Fruit fly (Drosophila melanogaster) whole organism, embryonic: ENCODE results near the gene Cdk1.

Source experiments
- B-H2 ChIP-seq: fragments of 200-800 bp; sonication (Bioruptor generic); optimal IDR thresholded peaks from 2 replicates; lab custom pipeline; 2018; ENCODE audit warnings: missing biosample characterization, mild to moderate bottlenecking, missing genetic modification characterization
- Blimp-1 ChIP-seq: fragments of 200-800 bp; sonication (Bioruptor generic); optimal IDR thresholded peaks from 3 replicates; lab custom pipeline; 2018; ENCODE audit warnings: missing biosample characterization, missing genetic modification characterization, mild to moderate bottlenecking, moderate library complexity, missing genetic modification reagents
- Bteb2 ChIP-seq: fragments of 200-800 bp; sonication (Bioruptor generic); optimal IDR thresholded peaks from 2 replicates; lab custom pipeline; 2016; ENCODE audit warnings: missing biosample characterization, missing genetic modification characterization
- CG1024 ChIP-seq: fragments of 200-800 bp; sonication (Bioruptor generic); IDR thresholded peaks from 2 replicates; pipeline ENCODE4 v1.3.6; 2022; ENCODE audit warnings: missing biosample characterization, missing genetic modification characterization
- CG10565 ChIP-seq: fragments of 200-800 bp; sonication (Bioruptor generic); optimal IDR thresholded peaks from 3 replicates; lab custom pipeline; 2016; ENCODE audit warnings: missing biosample characterization, mild to moderate bottlenecking, missing genetic modification characterization
- CG11560 ChIP-seq: fragments of 200-800 bp; sonication (Bioruptor generic); IDR thresholded peaks from 3 replicates; pipeline ENCODE4 v1.3.6; 2022; ENCODE audit warnings: missing biosample characterization, missing genetic modification characterization
- CG11723 ChIP-seq: fragments of 200-800 bp; sonication (Bioruptor generic); optimal IDR thresholded peaks from 2 replicates; lab custom pipeline; 2017; ENCODE audit warnings: missing biosample characterization, mild to moderate bottlenecking, missing genetic modification characterization
- CG12071 ChIP-seq: fragments of 200-800 bp; sonication (Bioruptor generic); optimal IDR thresholded peaks from 3 replicates; lab custom pipeline; 2018; ENCODE audit warnings: missing biosample characterization, mild to moderate bottlenecking, missing genetic modification characterization
- CG1529 ChIP-seq: fragments of 200-800 bp; sonication (Bioruptor generic); optimal IDR thresholded peaks from 3 replicates; lab custom pipeline; 2018; ENCODE audit warnings: missing biosample characterization, missing genetic modification characterization
- CG16863 ChIP-seq: fragments of 200-800 bp; sonication (Bioruptor generic); optimal IDR thresholded peaks from 3 replicates; lab custom pipeline; 2016; ENCODE audit warnings: missing biosample characterization, missing genetic modification characterization
- CG17361 ChIP-seq: fragments of 200-800 bp; sonication (Bioruptor generic); IDR thresholded peaks from 3 replicates; pipeline ENCODE4 v1.3.6; 2022; ENCODE audit warnings: missing biosample characterization, missing genetic modification characterization
- CG18262 ChIP-seq: fragments of 200-800 bp; optimal IDR thresholded peaks from 3 replicates; lab custom pipeline; 2019; ENCODE audit warnings: missing biosample characterization, mild to moderate bottlenecking, missing genetic modification characterization, moderate library complexity
- CG18599 ChIP-seq: fragments of 200-800 bp; sonication (Bioruptor generic); optimal IDR thresholded peaks from 3 replicates; lab custom pipeline; 2017; ENCODE audit warnings: missing biosample characterization, missing genetic modification characterization, mild to moderate bottlenecking, moderate library complexity, missing genetic modification reagents
- CG2116 ChIP-seq: fragments of 200-800 bp; sonication (Bioruptor generic); optimal IDR thresholded peaks from 3 replicates; lab custom pipeline; 2018; ENCODE audit warnings: missing biosample characterization, mild to moderate bottlenecking, missing genetic modification characterization
- CG3163 ChIP-seq: fragments of 200-800 bp; sonication (Bioruptor generic); optimal IDR thresholded peaks from 3 replicates; lab custom pipeline; 2016; ENCODE audit warnings: missing biosample characterization, missing genetic modification characterization
- CG32532 ChIP-seq: fragments of 200-800 bp; sonication (Bioruptor generic); IDR thresholded peaks from 2 replicates; pipeline ENCODE4 v1.3.6; 2022; ENCODE audit warnings: missing biosample characterization, missing genetic modification characterization
- CG33557 ChIP-seq: fragments of 200-800 bp; sonication (Bioruptor generic); optimal IDR thresholded peaks from 2 replicates; lab custom pipeline; 2019; ENCODE audit warnings: missing biosample characterization, mild to moderate bottlenecking, missing genetic modification characterization, moderate library complexity
- CG4424 ChIP-seq: fragments of 200-800 bp; sonication (Bioruptor generic); optimal IDR thresholded peaks from 3 replicates; lab custom pipeline; 2016; ENCODE audit warnings: missing biosample characterization, missing genetic modification characterization
- CG4820 ChIP-seq: fragments of 200-800 bp; sonication (Bioruptor generic); optimal IDR thresholded peaks from 3 replicates; lab custom pipeline; 2016; ENCODE audit warnings: missing biosample characterization, missing genetic modification characterization
- CG4854 ChIP-seq: fragments of 200-800 bp; sonication (Bioruptor generic); optimal IDR thresholded peaks from 2 replicates; lab custom pipeline; 2016; ENCODE audit warnings: missing biosample characterization, missing genetic modification characterization, inconsistent platforms
- CG7357 ChIP-seq: fragments of 200-800 bp; sonication (Bioruptor generic); IDR thresholded peaks from 3 replicates; pipeline ENCODE4 v1.3.6; 2022; ENCODE audit warnings: missing biosample characterization, missing genetic modification characterization
- CG7556 ChIP-seq: fragments of 200-800 bp; sonication (Bioruptor generic); optimal IDR thresholded peaks from 2 replicates; lab custom pipeline; 2017; ENCODE audit warnings: missing biosample characterization, mild to moderate bottlenecking, missing genetic modification characterization
- CG9727 ChIP-seq: fragments of 200-800 bp; sonication (Bioruptor generic); optimal IDR thresholded peaks from 3 replicates; lab custom pipeline; 2017; ENCODE audit warnings: missing biosample characterization, mild to moderate bottlenecking, missing genetic modification characterization
- CG9876 ChIP-seq: fragments of 200-800 bp; sonication (Bioruptor generic); optimal IDR thresholded peaks from 2 replicates; lab custom pipeline; 2016; ENCODE audit warnings: missing biosample characterization, missing genetic modification characterization
- Dbx ChIP-seq: fragments of 200-800 bp; sonication (Bioruptor generic); IDR thresholded peaks from 3 replicates; pipeline ENCODE4 v1.3.6; 2022; ENCODE audit warnings: missing biosample characterization, missing genetic modification characterization
- Dip3 ChIP-seq: fragments of 200-800 bp; sonication (Bioruptor generic); optimal IDR thresholded peaks from 3 replicates; lab custom pipeline; 2016; ENCODE audit warnings: missing biosample characterization, missing genetic modification characterization
- Lpt ChIP-seq: fragments of >200 bp; optimal IDR thresholded peaks from 2 replicates; lab custom pipeline; 2018; ENCODE audit warnings: missing biosample characterization, missing genetic modification characterization
- MTF-1 ChIP-seq: fragments of 200-800 bp; sonication (Bioruptor generic); optimal IDR thresholded peaks from 2 replicates; lab custom pipeline; 2018; ENCODE audit warnings: missing biosample characterization, mild to moderate bottlenecking, missing genetic modification characterization, borderline replicate concordance
- Rfx ChIP-seq: fragments of 200-800 bp; sonication (Bioruptor generic); IDR thresholded peaks from 2 replicates; pipeline ENCODE4 v1.3.6; 2022; ENCODE audit warnings: missing biosample characterization, missing genetic modification characterization
- Scr ChIP-seq: fragments of 200-800 bp; sonication (Bioruptor generic); IDR thresholded peaks from 2 replicates; pipeline ENCODE4 v1.3.6; 2022; ENCODE audit warnings: missing biosample characterization, missing genetic modification characterization; ENCODE audit not compliant: partially characterized antibody
- Stat92E ChIP-seq, 3 experiments: fragments of >200 bp in 2 of 3; fragments of 200-800 bp in 1 of 3; sonication (Bioruptor generic) in 1 of 3; optimal IDR thresholded peaks; 2 replicates each; lab custom pipeline; 2017 to 2019; ENCODE audit warnings: missing biosample characterization in 3 of 3, missing genetic modification characterization in 3 of 3, mild to moderate bottlenecking in 1 of 3, moderate library complexity in 1 of 3
- YL-1 ChIP-seq: fragments of 200-800 bp; sonication (Bioruptor generic); optimal IDR thresholded peaks from 3 replicates; lab custom pipeline; 2017; ENCODE audit warnings: missing biosample characterization, mild to moderate bottlenecking, missing genetic modification characterization
- ash1 ChIP-seq: fragments of 200-800 bp; sonication (Bioruptor generic); optimal IDR thresholded peaks from 2 replicates; lab custom pipeline; 2018; ENCODE audit warnings: missing biosample characterization, mild to moderate bottlenecking, missing genetic modification characterization
- gce ChIP-seq: fragments of 200-800 bp; sonication (Bioruptor generic); IDR thresholded peaks from 3 replicates; pipeline ENCODE4 v1.3.6; 2022; ENCODE audit warnings: missing biosample characterization, missing genetic modification characterization
- gem ChIP-seq: fragments of 200-800 bp; sonication (Bioruptor generic); optimal IDR thresholded peaks from 2 replicates; lab custom pipeline; 2019; ENCODE audit warnings: missing biosample characterization, mild to moderate bottlenecking, missing genetic modification characterization, moderate library complexity
- hb ChIP-seq: fragments of 200-800 bp; sonication (Bioruptor generic); IDR thresholded peaks from 3 replicates; pipeline ENCODE4 v1.3.6; 2022; ENCODE audit warnings: missing biosample characterization, missing genetic modification characterization; ENCODE audit not compliant: partially characterized antibody
- kni ChIP-seq: fragments of 200-800 bp; sonication (Bioruptor generic); optimal IDR thresholded peaks from 3 replicates; lab custom pipeline; 2017; ENCODE audit warnings: mild to moderate bottlenecking, missing biosample characterization, missing genetic modification reagents, missing genetic modification characterization
- knrl ChIP-seq: fragments of 200-800 bp; sonication (Bioruptor generic); IDR thresholded peaks from 3 replicates; pipeline ENCODE4 v1.3.6; 2022; ENCODE audit warnings: missing biosample characterization, missing genetic modification characterization; ENCODE audit not compliant: partially characterized antibody
- lilli ChIP-seq: fragments of 200-800 bp; sonication (Bioruptor generic); optimal IDR thresholded peaks from 3 replicates; lab custom pipeline; 2016; ENCODE audit warnings: missing biosample characterization, missing genetic modification characterization
- lola ChIP-seq, 3 experiments: fragments of >200 bp in 2 of 3; fragments of 200-800 bp in 1 of 3; sonication (Bioruptor generic) in 1 of 3; optimal IDR thresholded peaks; 2 replicates each; lab custom pipeline; 2017 to 2019; ENCODE audit warnings: missing biosample characterization in 3 of 3, missing genetic modification characterization in 3 of 3, mild to moderate bottlenecking in 1 of 3, moderate library complexity in 1 of 3
- maf-S ChIP-seq: fragments of 200-800 bp; sonication (Bioruptor generic); optimal IDR thresholded peaks from 2 replicates; lab custom pipeline; 2016; ENCODE audit warnings: missing biosample characterization, missing genetic modification characterization
- mam ChIP-seq: fragments of 200-800 bp; sonication (Bioruptor generic); optimal IDR thresholded peaks from 3 replicates; lab custom pipeline; 2016; ENCODE audit warnings: missing biosample characterization, missing genetic modification characterization
- nau ChIP-seq: fragments of 200-800 bp; sonication (Bioruptor generic); optimal IDR thresholded peaks from 3 replicates; lab custom pipeline; 2017; ENCODE audit warnings: missing biosample characterization, mild to moderate bottlenecking, missing genetic modification characterization, missing genetic modification reagents
- nmo ChIP-seq: fragments of 200-800 bp; sonication (Bioruptor generic); optimal IDR thresholded peaks from 2 replicates; lab custom pipeline; 2018; ENCODE audit warnings: missing biosample characterization, mild to moderate bottlenecking, missing genetic modification characterization, moderate library complexity
- pho ChIP-seq: fragments of 200-800 bp; sonication (Bioruptor generic); optimal IDR thresholded peaks from 2 replicates; lab custom pipeline; 2016; ENCODE audit warnings: missing biosample characterization, missing genetic modification characterization
- rib ChIP-seq: fragments of 200-800 bp; sonication (Bioruptor generic); IDR thresholded peaks from 2 replicates; pipeline ENCODE4 v1.3.6; 2022; ENCODE audit warnings: missing biosample characterization, missing genetic modification characterization
- ro ChIP-seq: fragments of 200-800 bp; sonication (Bioruptor generic); IDR thresholded peaks from 2 replicates; pipeline ENCODE4 v1.3.6; 2022; ENCODE audit warnings: missing biosample characterization, missing genetic modification characterization

Gene Cdk1

DNA sequence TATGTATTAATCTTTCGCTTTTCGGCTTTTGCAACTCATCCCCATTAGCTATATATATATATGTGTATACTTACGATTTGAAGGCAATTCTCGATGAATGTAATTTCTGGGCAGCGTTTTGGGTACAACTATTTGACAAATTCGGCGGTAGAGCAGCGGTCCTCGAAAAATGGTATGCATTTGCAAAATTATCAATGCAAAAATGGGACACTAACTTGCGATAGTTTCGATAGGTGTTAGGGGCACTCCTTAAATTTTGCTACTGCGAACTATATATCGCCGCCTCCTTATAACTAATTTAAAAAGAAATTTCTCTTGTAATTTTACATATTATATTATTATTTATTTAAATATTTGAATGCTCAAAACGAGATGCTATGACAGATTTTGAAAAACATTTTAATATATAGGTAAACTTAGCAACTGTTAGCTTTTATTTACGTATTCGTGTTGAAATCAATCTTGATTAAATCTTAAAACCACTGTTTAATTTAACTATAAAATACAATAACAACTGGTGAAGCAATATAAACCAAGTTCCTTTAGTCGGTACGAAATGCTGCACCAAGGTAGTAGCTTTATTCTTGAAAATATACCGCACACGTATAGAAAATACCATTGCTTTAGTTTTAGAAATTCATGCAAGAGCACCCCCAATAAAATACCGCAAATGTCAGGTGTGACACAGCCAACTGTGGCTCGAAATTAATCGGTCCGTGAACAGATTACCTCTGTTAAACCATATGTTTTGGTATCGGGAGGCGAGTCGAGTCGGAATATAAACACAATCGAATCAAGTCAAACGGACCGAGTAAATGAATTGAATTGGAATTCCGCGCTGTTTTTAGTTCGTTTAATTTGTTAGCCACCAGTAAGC is 27.4 kb upstream of the Cdk1 start, which contains the start of the genes CG5355 and Klp31E (continued):
- peak; percentile 40; the same call in 1 of the 2 replicates for TF ChIP-seq rib (GFP tag; lab: Robert Waterston, UW)
- TF ChIP-seq CG9727 (GFP tag; lab: Kevin White, UChicago) = peak; percentile 87
- TF ChIP-seq CG33557 = peak; percentile 76
- TF ChIP-seq CG9876 (GFP tag; lab: Kevin White, UChicago) = no peak
- no peak for TF ChIP-seq hb
- peak in 1 of 3 experiments; percentile 82 for TF ChIP-seq lola (GFP tag; optimal IDR thresholded peaks at IDR 0.05; lab: Kevin White, UChicago)
- TF ChIP-seq CG7556 (GFP tag; lab: Kevin White, UChicago) = peak; percentile 84
- no peak for TF ChIP-seq Lpt (GFP tag; lab: Kevin White, UChicago)
- TF ChIP-seq knrl (GFP tag; lab: Robert Waterston, UW) = peak; percentile 67; the same call in 2 of the 3 replicates
- peak; percentile 49 for TF ChIP-seq CG11723 (GFP tag; lab: Kevin White, UChicago)
- TF ChIP-seq CG32532 (GFP tag; lab: Robert Waterston, UW) = peak; percentile 65
- no peak for TF ChIP-seq Blimp-1
- TF ChIP-seq nau (GFP tag; lab: Kevin White, UChicago) = no peak
- peak; percentile 86 for TF ChIP-seq gem (tag; lab: Kevin White, UChicago)
- peak; percentile 9 for TF ChIP-seq MTF-1 (GFP tag; lab: Kevin White, UChicago)
- TF ChIP-seq CG4424 (GFP tag; lab: Kevin White, UChicago) = peak; percentile 73
- TF ChIP-seq ash1 (GFP tag; lab: Kevin White, UChicago) = no peak
- TF ChIP-seq Dbx (GFP tag; lab: Robert Waterston, UW) = peak; percentile 58; the same call in 1 of the 3 replicates
- TF ChIP-seq CG12071 (GFP tag; lab: Kevin White, UChicago) = no peak
- peak; percentile 86 for TF ChIP-seq CG18262
- TF ChIP-seq Scr (GFP tag; lab: Robert Waterston, UW) = peak; percentile 81
- TF ChIP-seq CG3163 = peak; percentile 31
- peak; percentile 14 for TF ChIP-seq CG4854 (GFP tag; lab: Kevin White, UChicago)
- peak; percentile 41 for TF ChIP-seq YL-1 (GFP tag; lab: Kevin White, UChicago)
- peak; percentile 53 for TF ChIP-seq Rfx (GFP tag; lab: Robert Waterston, UW)
- TF ChIP-seq lilli (GFP tag; lab: Kevin White, UChicago) = peak; percentile 74
- TF ChIP-seq kni = no peak
- no peak for TF ChIP-seq Stat92E (GFP tag; optimal IDR thresholded peaks at IDR 0.05; lab: Kevin White, UChicago)
- TF ChIP-seq CG18599 (GFP tag; lab: Kevin White, UChicago) = no peak
- TF ChIP-seq pho = peak; percentile 22
- TF ChIP-seq ro (GFP tag; lab: Robert Waterston, UW) = no peak
- no peak for TF ChIP-seq CG11560 (tag; lab: Robert Waterston, UW)
- TF ChIP-seq CG10565 (GFP tag; lab: Kevin White, UChicago) = no peak
- TF ChIP-seq CG2116 (GFP tag; lab: Kevin White, UChicago) = peak; percentile 81
- TF ChIP-seq CG1529 (GFP tag; lab: Kevin White, UChicago) = peak; percentile 1
- TF ChIP-seq nmo (GFP tag; lab: Kevin White, UChicago) = peak; percentile 87
- peak; percentile 46 for TF ChIP-seq Dip3 (GFP tag; lab: Kevin White, UChicago)
- peak; percentile 57 for TF ChIP-seq mam
- TF ChIP-seq Bteb2 = peak; percentile 6
- peak; percentile 95 for TF ChIP-seq CG17361 (GFP tag; lab: Robert Waterston, UW)
- TF ChIP-seq CG16863 (GFP tag; lab: Kevin White, UChicago) = peak; percentile 52
- TF ChIP-seq B-H2 (GFP tag; lab: Kevin White, UChicago) = no peak
- TF ChIP-seq maf-S (GFP tag; lab: Kevin White, UChicago) = peak; percentile 56
- TF ChIP-seq gce = peak; percentile 32; the same call in 1 of the 3 replicates
- TF ChIP-seq CG1024 (GFP tag; lab: Robert Waterston, UW) = 0 out of 2 replicates have a peak, but pooled peaks have one; percentile 27
- TF ChIP-seq CG4820 (GFP tag; lab: Kevin White, UChicago) = peak; percentile 43
- peak; percentile 49; the same call in 1 of the 3 replicates for TF ChIP-seq CG7357 (GFP tag; lab: Robert Waterston, UW)
